Fruit fly (Drosophila melanogaster) whole organism, pupa: Measurements from ENCODE around the gene Kaz-m1.

Experiments
- CG10348 ChIP-seq: fragments of 200-800 bp; sonication (Bioruptor generic); IDR thresholded peaks from 2 replicates; pipeline ENCODE4 v1.3.6; 2022; ENCODE audit warnings: missing biosample characterization, missing genetic modification characterization
- CG12605 ChIP-seq: fragments of 200-800 bp; sonication (Bioruptor generic); IDR thresholded peaks from 2 replicates; pipeline ENCODE4 v1.3.6; 2022; ENCODE audit warnings: missing biosample characterization, missing genetic modification characterization
- CG13204 ChIP-seq: fragments of 200-800 bp; sonication (Bioruptor generic); optimal IDR thresholded peaks from 2 replicates; lab custom pipeline; 2018; ENCODE audit warnings: missing biosample characterization, mild to moderate bottlenecking, missing genetic modification characterization, moderate library complexity
- CG32121 ChIP-seq: fragments of 200-800 bp; sonication (Bioruptor generic); IDR thresholded peaks from 2 replicates; pipeline ENCODE4 v1.3.6; 2022; ENCODE audit warnings: missing biosample characterization, missing genetic modification characterization
- CG8159 ChIP-seq: fragments of 200-800 bp; sonication (Bioruptor generic); optimal IDR thresholded peaks from 3 replicates; lab custom pipeline; 2018; ENCODE audit warnings: missing biosample characterization, mild to moderate bottlenecking, missing genetic modification characterization, moderate library complexity
- CG8301 ChIP-seq: fragments of 200-800 bp; sonication (Bioruptor generic); optimal IDR thresholded peaks from 2 replicates; lab custom pipeline; 2018; ENCODE audit warnings: missing biosample characterization, mild to moderate bottlenecking, missing genetic modification characterization
- CG9948 ChIP-seq: fragments of 200-800 bp; sonication (Bioruptor generic); optimal IDR thresholded peaks from 2 replicates; lab custom pipeline; 2018; ENCODE audit warnings: missing biosample characterization, mild to moderate bottlenecking, missing genetic modification characterization, moderate library complexity
- D1 ChIP-seq: fragments of 200-800 bp; sonication (Bioruptor generic); optimal IDR thresholded peaks from 2 replicates; lab custom pipeline; 2018; ENCODE audit warnings: missing biosample characterization, mild to moderate bottlenecking, missing genetic modification characterization, moderate library complexity
- EcR ChIP-seq: fragments of 200-800 bp; sonication (Bioruptor generic); optimal IDR thresholded peaks from 3 replicates; lab custom pipeline; 2019; ENCODE audit warnings: missing biosample characterization, missing genetic modification characterization, mild to moderate bottlenecking, moderate library complexity, missing genetic modification reagents
- Ets98B ChIP-seq: fragments of 200-800 bp; sonication (Bioruptor generic); IDR thresholded peaks from 2 replicates; pipeline ENCODE4 v1.3.6; 2022; ENCODE audit warnings: missing biosample characterization, missing genetic modification characterization
- Snoo ChIP-seq: fragments of 200-800 bp; sonication (Bioruptor generic); optimal IDR thresholded peaks from 3 replicates; lab custom pipeline; 2017; ENCODE audit warnings: missing biosample characterization, mild to moderate bottlenecking, missing genetic modification characterization, inconsistent platforms
- gl ChIP-seq: fragments of 200-800 bp; sonication (Bioruptor generic); optimal IDR thresholded peaks from 2 replicates; lab custom pipeline; 2018; ENCODE audit warnings: missing biosample characterization, mild to moderate bottlenecking, missing genetic modification characterization
- rn ChIP-seq: fragments of 200-800 bp; sonication (Bioruptor generic); IDR thresholded peaks from 2 replicates; pipeline ENCODE4 v1.3.6; 2022; ENCODE audit warnings: missing biosample characterization, missing genetic modification characterization

DNA sequence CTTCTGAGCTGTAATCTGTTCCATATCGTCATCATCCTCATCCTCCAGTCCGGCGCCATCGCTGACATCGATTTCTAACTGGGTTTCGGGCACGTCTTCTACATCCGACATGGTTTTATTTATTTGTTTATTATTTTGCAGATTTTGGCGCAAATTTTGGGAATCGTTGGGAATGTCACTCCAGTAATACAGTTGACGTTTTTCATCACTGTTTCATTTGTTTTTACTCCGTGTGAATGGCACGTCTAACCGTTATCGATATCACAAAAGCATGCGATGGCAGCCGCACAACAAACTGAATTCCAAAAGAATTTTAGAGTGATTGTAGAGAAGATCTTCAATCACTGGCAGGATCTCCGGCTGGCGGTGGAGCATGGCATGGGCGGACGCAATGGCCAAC lies 41.9 kb downstream of the Kaz-m1 start, which contains the start of the genes Sld5 and CG14543:
- TF ChIP-seq D1 (tag; lab: Kevin White, UChicago): no peak
- TF ChIP-seq rn (GFP tag; lab: Robert Waterston, UW): no peak
- TF ChIP-seq EcR (GFP tag; lab: Kevin White, UChicago): no peak
- TF ChIP-seq CG10348: no peak
- no peak for TF ChIP-seq gl (tag; lab: Kevin White, UChicago)
- no peak for TF ChIP-seq CG8159 (tag; lab: Kevin White, UChicago)
- TF ChIP-seq Snoo (tag; lab: Kevin White, UChicago): no peak
- no peak for TF ChIP-seq CG8301 (tag; lab: Kevin White, UChicago)
- TF ChIP-seq CG9948 (tag; lab: Kevin White, UChicago): no peak
- TF ChIP-seq CG32121 (GFP tag; lab: Robert Waterston, UW): no peak
- TF ChIP-seq Ets98B (GFP tag; lab: Robert Waterston, UW): no peak
- no peak for TF ChIP-seq CG12605 (GFP tag; lab: Robert Waterston, UW)
- TF ChIP-seq CG13204: no peak
